Fruit fly (Drosophila melanogaster): ENCODE measurements around the gene CG12496.

The CG12496 gene

DNA sequence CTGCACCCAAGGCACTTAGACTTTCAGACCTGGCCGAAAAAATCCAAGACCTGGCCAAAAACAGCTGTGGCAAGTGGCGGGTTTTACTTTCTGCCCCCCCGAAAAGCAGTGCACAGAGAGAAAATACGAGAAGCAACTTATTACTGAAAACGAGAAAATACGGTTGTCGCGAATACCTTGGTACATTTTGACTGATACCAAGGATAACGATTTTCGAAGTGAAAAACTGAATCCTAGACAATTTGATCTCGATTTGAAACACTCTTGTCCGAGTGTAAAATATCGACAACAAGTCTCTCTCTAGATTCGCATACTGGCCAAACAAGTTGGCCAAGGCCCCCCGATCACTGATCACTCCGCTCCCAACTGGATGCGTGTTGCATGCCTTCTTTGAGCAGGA is 50.9 kb downstream of the CG12496 start:
- peak; percentile 96 for TF ChIP-seq CG32121 (GFP tag; IDR thresholded peaks at IDR 0.05)
- TF ChIP-seq gl (tag; optimal IDR thresholded peaks at IDR 0.05) = peak; percentile 87
- peak; percentile 93 for TF ChIP-seq CG15710 (tag; optimal IDR thresholded peaks at IDR 0.05)
- TF ChIP-seq CG10348 (GFP tag; IDR thresholded peaks at IDR 0.05) = peak; percentile 81
- peak; percentile 54 for TF ChIP-seq D1 (tag; optimal IDR thresholded peaks at IDR 0.05)
- peak; percentile 94 for TF ChIP-seq Pif1A (GFP tag; optimal IDR thresholded peaks at IDR 0.05)
- TF ChIP-seq CG13204 (GFP tag; optimal IDR thresholded peaks at IDR 0.05) = peak; percentile 88
- peak; percentile 84 for TF ChIP-seq Snoo (tag; optimal IDR thresholded peaks at IDR 0.05)
- peak; percentile 96 for TF ChIP-seq CG14655 (GFP tag; optimal IDR thresholded peaks at IDR 0.05)
- TF ChIP-seq fd96Ca (GFP tag; IDR thresholded peaks at IDR 0.05) = peak; percentile 98
- peak; percentile 97 for TF ChIP-seq CG4496 (GFP tag; IDR thresholded peaks at IDR 0.05)
- peak; percentile 89 for TF ChIP-seq CG9948 (tag; optimal IDR thresholded peaks at IDR 0.05)
- TF ChIP-seq Ets98B (GFP tag; IDR thresholded peaks at IDR 0.05) = peak; percentile 96
- peak; percentile 91 for TF ChIP-seq CG8159 (tag; optimal IDR thresholded peaks at IDR 0.05)
- TF ChIP-seq EcR (GFP tag; optimal IDR thresholded peaks at IDR 0.05) = no peak
- TF ChIP-seq CG34367 (tag; optimal IDR thresholded peaks at IDR 0.05) = peak; percentile 92
- TF ChIP-seq rn (GFP tag; IDR thresholded peaks at IDR 0.05) = peak; percentile 92
- TF ChIP-seq CG8301 (tag; optimal IDR thresholded peaks at IDR 0.05) = peak; percentile 95
- peak; percentile 90 for TF ChIP-seq CG17806 (tag; optimal IDR thresholded peaks at IDR 0.05)
- peak; percentile 94 for TF ChIP-seq Pif1B (GFP tag; optimal IDR thresholded peaks at IDR 0.05)
- peak; percentile 93 for TF ChIP-seq CG12605 (GFP tag; IDR thresholded peaks at IDR 0.05)
